Worm (Caenorhabditis elegans): ENCODE results near the gene dao-6.

DNA sequence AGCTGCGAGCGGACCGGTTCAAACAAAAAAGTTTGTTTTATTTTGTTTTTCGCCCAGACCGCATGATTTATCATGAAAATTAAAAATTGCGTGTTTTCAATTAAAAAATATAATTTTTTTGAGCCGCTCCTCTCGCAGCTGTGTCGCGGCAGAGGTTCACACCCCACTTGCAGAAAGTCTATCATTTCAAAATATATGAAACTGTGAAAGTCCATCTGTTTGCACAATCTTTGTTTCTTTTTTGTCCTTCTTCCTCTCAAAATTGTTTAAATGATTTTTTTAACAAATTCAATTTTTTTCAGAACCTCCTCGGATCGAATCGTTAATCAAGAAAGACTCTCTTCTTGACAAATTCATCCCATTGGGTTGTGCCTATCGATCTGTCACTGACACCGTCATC, 36.4 kb downstream of the dao-6 start, which contains the start of gene tlk-1:
- TF ChIP-seq lin-39 (tag; optimal IDR thresholded peaks at IDR 0.05) (no peak), ceh-82 (tag; optimal IDR thresholded peaks at IDR 0.05) (no peak), tbx-2 (tag; optimal IDR thresholded peaks at IDR 0.05) (no peak), elt-2 (tag; optimal IDR thresholded peaks at IDR 0.05) (no peak), fos-1 (tag; optimal IDR thresholded peaks at IDR 0.05) (no peak)
